Worm (Caenorhabditis elegans) whole organism, young adult: Measurements from ENCODE around the gene C37H5.5.

Experiments used
- F55B11.4 ChIP-seq: sonication (generic microtip); optimal IDR thresholded peaks from 2 replicates; lab custom pipeline; 2016; ENCODE audit warnings: missing compliant biosample characterization, missing genetic modification characterization, borderline replicate concordance; ENCODE audit not compliant: insufficient read depth
- let-526 ChIP-seq: fragments of 200-800 bp; sonication (Bioruptor generic); IDR thresholded peaks from 2 replicates; pipeline ENCODE4 v1.3.6; 2022; ENCODE audit warnings: missing genetic modification reagents, missing genetic modification characterization, missing compliant biosample characterization
- unc-62 ChIP-seq: fragments of 150-350 bp; optimal IDR thresholded peaks from 2 replicates; lab custom pipeline; 2014; ENCODE audit warnings: missing biosample characterization, missing genetic modification reagents, missing genetic modification characterization

- TF ChIP-seq let-526 (GFP tag; lab: Robert Waterston, UW) (no peak), F55B11.4 (tag; lab: Kevin White, UChicago) (no peak), unc-62 (GFP tag; lab: Kevin White, UChicago) (no peak)
Measured at ce11 chrV:4885372-4885771, 58.2 kb downstream of the C37H5.5 start, which contains the start of gene T19H12.3.
